Worm (Caenorhabditis elegans) whole organism, L1 larva: ENCODE measurements around the gene F35E8.2.
A peak's percentile ranks its signal among the peaks of the same experiment; 100 is the strongest.

Experiments
- F16B12.6 ChIP-seq: fragments of 150-350 bp; optimal IDR thresholded peaks from 2 replicates; lab custom pipeline; 2014; ENCODE audit warnings: missing biosample characterization, missing genetic modification characterization
- Y116A8C.19 ChIP-seq: sonication (generic microtip); optimal IDR thresholded peaks from 2 replicates; lab custom pipeline; 2016; ENCODE audit warnings: missing compliant biosample characterization, missing genetic modification characterization, borderline replicate concordance
- aly-2 ChIP-seq: fragments of 150-350 bp; optimal IDR thresholded peaks from 2 replicates; lab custom pipeline; 2014; ENCODE audit warnings: missing biosample characterization, missing genetic modification characterization
- ama-1 ChIP-seq: fragments of 150-350 bp; optimal IDR thresholded peaks from 2 replicates; lab custom pipeline; 2014
- blmp-1 ChIP-seq: fragments of 150-350 bp; optimal IDR thresholded peaks from 2 replicates; lab custom pipeline; 2014; ENCODE audit warnings: missing biosample characterization, missing genetic modification characterization
- ceh-63 ChIP-seq: fragments of 200-800 bp; sonication (Bioruptor generic); optimal IDR thresholded peaks from 2 replicates; lab custom pipeline; 2018; ENCODE audit warnings: mild to moderate bottlenecking, missing genetic modification characterization, missing compliant biosample characterization
- ceh-8 ChIP-seq: fragments of 200-800 bp; sonication (Bioruptor generic); optimal IDR thresholded peaks from 2 replicates; lab custom pipeline; 2018; ENCODE audit warnings: mild to moderate bottlenecking, missing genetic modification characterization, moderate library complexity, missing compliant biosample characterization
- ceh-88 ChIP-seq: fragments of 200-800 bp; sonication (Bioruptor generic); IDR thresholded peaks from 2 replicates; pipeline ENCODE4 v1.3.6; 2022; ENCODE audit warnings: missing genetic modification characterization, missing compliant biosample characterization
- ceh-90 ChIP-seq: sonication (generic microtip); optimal IDR thresholded peaks from 2 replicates; lab custom pipeline; 2016; ENCODE audit warnings: missing genetic modification characterization, missing compliant biosample characterization
- ces-1 ChIP-seq: fragments of 150-350 bp; optimal IDR thresholded peaks from 2 replicates; lab custom pipeline; 2014; ENCODE audit warnings: missing biosample characterization, missing genetic modification reagents, missing genetic modification characterization
- dsc-1 ChIP-seq: sonication (generic microtip); optimal IDR thresholded peaks from 2 replicates; lab custom pipeline; 2016; ENCODE audit warnings: mild to moderate bottlenecking, missing genetic modification characterization, missing compliant biosample characterization
- efl-1 ChIP-seq, 4 experiments: fragments of 150-350 bp; optimal IDR thresholded peaks in 3 of 4; peaks in 1 of 4; 1 replicate in 1 of 4; 2 replicates in 3 of 4; lab custom pipeline; 2014; ENCODE audit warnings: missing biosample characterization in 2 of 4, missing genetic modification characterization in 2 of 4, missing genetic modification reagents in 2 of 4
- egl-27 ChIP-seq, 2 experiments: fragments of 150-350 bp in 1 of 2; sonication (generic microtip); optimal IDR thresholded peaks; 3 replicates each; lab custom pipeline; 2017 to 2018; ENCODE audit warnings: missing biosample characterization in 2 of 2, missing genetic modification characterization in 2 of 2, missing genetic modification reagents in 2 of 2
- ets-5 ChIP-seq: fragments of 200-800 bp; sonication (Bioruptor generic); IDR thresholded peaks from 2 replicates; pipeline ENCODE4 v1.3.6; 2022; ENCODE audit warnings: missing genetic modification characterization, missing compliant biosample characterization
- fkh-4 ChIP-seq: sonication (generic microtip); optimal IDR thresholded peaks from 2 replicates; lab custom pipeline; 2016; ENCODE audit warnings: missing compliant biosample characterization, missing genetic modification characterization, borderline replicate concordance
- fkh-8 ChIP-seq: sonication (generic microtip); optimal IDR thresholded peaks from 2 replicates; lab custom pipeline; 2016; ENCODE audit warnings: mild to moderate bottlenecking, missing genetic modification characterization, missing compliant biosample characterization
- fos-1 ChIP-seq: fragments of 150-350 bp; optimal IDR thresholded peaks from 2 replicates; lab custom pipeline; 2014; ENCODE audit warnings: missing biosample characterization, missing genetic modification characterization
- hpl-2 ChIP-seq: fragments of 150-350 bp; optimal IDR thresholded peaks from 2 replicates; lab custom pipeline; 2014; ENCODE audit warnings: missing biosample characterization, missing genetic modification reagents, missing genetic modification characterization
- jun-1 ChIP-seq: fragments of 150-350 bp; optimal IDR thresholded peaks from 2 replicates; lab custom pipeline; 2014; ENCODE audit warnings: missing biosample characterization, missing genetic modification reagents, missing genetic modification characterization
- lin-13 ChIP-seq: fragments of 150-350 bp; optimal IDR thresholded peaks from 2 replicates; lab custom pipeline; 2014; ENCODE audit warnings: missing biosample characterization, missing genetic modification reagents, missing genetic modification characterization
- lin-15B ChIP-seq: fragments of 150-350 bp; sonication (generic microtip); optimal IDR thresholded peaks from 3 replicates; lab custom pipeline; 2014; ENCODE audit warnings: missing biosample characterization, missing genetic modification characterization
- lsy-2 ChIP-seq, 2 experiments: fragments of 150-350 bp; optimal IDR thresholded peaks; 2 replicates each; lab custom pipeline; 2014; ENCODE audit warnings: missing biosample characterization in 2 of 2, missing genetic modification characterization in 2 of 2
- mdl-1 ChIP-seq, 2 experiments: fragments of 150-350 bp; optimal IDR thresholded peaks; 2 replicates each; lab custom pipeline; 2014 to 2017; ENCODE audit warnings: missing biosample characterization in 2 of 2, missing genetic modification characterization in 2 of 2, inconsistent platforms in 1 of 2
- nhr-11 ChIP-seq: fragments of 150-350 bp; optimal IDR thresholded peaks from 2 replicates; lab custom pipeline; 2014; ENCODE audit warnings: missing biosample characterization, missing genetic modification characterization
- nhr-19 ChIP-seq: fragments of 200-800 bp; sonication (Bioruptor generic); conservative IDR thresholded peaks from 2 replicates; pipeline ENCODE4 v1.3.6; 2022; ENCODE audit warnings: missing genetic modification characterization, missing compliant biosample characterization
- nhr-20 ChIP-seq: sonication (generic microtip); optimal IDR thresholded peaks from 2 replicates; lab custom pipeline; 2016; ENCODE audit warnings: mild to moderate bottlenecking, missing genetic modification characterization, missing compliant biosample characterization
- nhr-77 ChIP-seq: fragments of 150-350 bp; optimal IDR thresholded peaks from 2 replicates; lab custom pipeline; 2014; ENCODE audit warnings: missing biosample characterization, missing genetic modification characterization
- nhr-90 ChIP-seq: sonication (generic microtip); optimal IDR thresholded peaks from 2 replicates; lab custom pipeline; 2016; ENCODE audit warnings: mild to moderate bottlenecking, missing genetic modification characterization, missing compliant biosample characterization; ENCODE audit not compliant: poor library complexity
- pax-3 ChIP-seq: fragments of 200-800 bp; sonication (Bioruptor generic); optimal IDR thresholded peaks from 2 replicates; lab custom pipeline; 2018; ENCODE audit warnings: mild to moderate bottlenecking, missing genetic modification characterization, moderate library complexity, missing compliant biosample characterization
- pqm-1 ChIP-seq: sonication (generic microtip); optimal IDR thresholded peaks from 3 replicates; lab custom pipeline; 2017; ENCODE audit warnings: missing biosample characterization, missing genetic modification characterization
- rnt-1 ChIP-seq: sonication (generic microtip); optimal IDR thresholded peaks from 2 replicates; lab custom pipeline; 2016; ENCODE audit warnings: mild to moderate bottlenecking, missing genetic modification characterization, moderate library complexity, missing compliant biosample characterization
- snu-23 ChIP-seq: sonication (generic microtip); optimal IDR thresholded peaks from 2 replicates; lab custom pipeline; 2016; ENCODE audit warnings: missing genetic modification characterization, missing compliant biosample characterization
- sptf-1 ChIP-seq: fragments of 150-350 bp; optimal IDR thresholded peaks from 2 replicates; lab custom pipeline; 2014; ENCODE audit warnings: missing biosample characterization, missing genetic modification characterization
- sup-37 ChIP-seq: fragments of 200-800 bp; sonication (Bioruptor generic); optimal IDR thresholded peaks from 2 replicates; lab custom pipeline; 2018; ENCODE audit warnings: mild to moderate bottlenecking, missing genetic modification characterization, missing compliant biosample characterization
- swsn-7 ChIP-seq: sonication (generic microtip); optimal IDR thresholded peaks from 2 replicates; lab custom pipeline; 2016; ENCODE audit warnings: missing genetic modification characterization, missing compliant biosample characterization
- tlp-1 ChIP-seq: fragments of 150-350 bp; optimal IDR thresholded peaks from 2 replicates; lab custom pipeline; 2014; ENCODE audit warnings: missing biosample characterization, missing genetic modification characterization
- unc-130 ChIP-seq: fragments of 150-350 bp; optimal IDR thresholded peaks from 2 replicates; lab custom pipeline; 2017; ENCODE audit warnings: missing biosample characterization, missing genetic modification characterization, inconsistent platforms
- unc-30 ChIP-seq: sonication (generic microtip); optimal IDR thresholded peaks from 2 replicates; lab custom pipeline; 2017; ENCODE audit warnings: missing biosample characterization, missing genetic modification characterization
- unc-62 ChIP-seq: fragments of 150-350 bp; optimal IDR thresholded peaks from 2 replicates; lab custom pipeline; 2014; ENCODE audit warnings: missing biosample characterization, missing genetic modification reagents, missing genetic modification characterization
- unc-86 ChIP-seq: sonication (generic microtip); optimal IDR thresholded peaks from 2 replicates; lab custom pipeline; 2016; ENCODE audit warnings: missing genetic modification characterization, missing compliant biosample characterization
- unc-98 ChIP-seq: fragments of 200-800 bp; sonication (Bioruptor generic); IDR thresholded peaks from 2 replicates; pipeline ENCODE4 v1.3.6; 2022; ENCODE audit warnings: missing genetic modification characterization, missing compliant biosample characterization
- vab-15 ChIP-seq: sonication (generic microtip); optimal IDR thresholded peaks from 2 replicates; lab custom pipeline; 2017; ENCODE audit warnings: missing genotype, mild to moderate bottlenecking, missing genetic modification characterization, missing compliant biosample characterization
- zag-1 ChIP-seq: fragments of 150-350 bp; optimal IDR thresholded peaks from 2 replicates; lab custom pipeline; 2014; ENCODE audit warnings: missing biosample characterization, missing genetic modification characterization
- zip-4 ChIP-seq: fragments of 200-800 bp; sonication (Bioruptor generic); optimal IDR thresholded peaks from 2 replicates; lab custom pipeline; 2018; ENCODE audit warnings: mild to moderate bottlenecking, missing genetic modification characterization, moderate library complexity, missing compliant biosample characterization
- ztf-11 ChIP-seq, 2 experiments: sonication (generic microtip); optimal IDR thresholded peaks; 2 replicates each; lab custom pipeline; 2016 to 2017; ENCODE audit warnings: missing genetic modification characterization in 2 of 2, missing biosample characterization in 1 of 2, missing compliant biosample characterization in 1 of 2

Gene F35E8.2

DNA sequence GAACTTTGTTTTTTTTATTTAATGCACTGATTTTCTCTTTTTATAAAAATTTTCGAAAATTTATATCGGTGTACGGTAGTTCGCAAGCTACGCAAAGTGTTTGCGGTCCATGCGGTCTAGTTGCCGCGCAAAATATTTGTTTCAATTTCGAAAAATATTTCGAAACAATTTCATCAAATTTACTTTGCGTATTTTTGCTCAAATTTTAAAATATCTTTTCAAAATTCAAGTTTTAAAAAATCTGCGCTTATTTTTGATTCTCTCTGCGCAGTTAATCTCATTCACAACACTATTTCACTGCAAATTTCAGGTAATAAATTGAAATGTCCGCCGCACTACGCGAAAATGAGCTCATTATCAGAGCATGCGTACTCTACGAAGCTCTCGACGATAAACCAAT is 38.1 kb upstream of the F35E8.2 start, which contains the start of gene fbxa-197:
Gene fbxa-197 (plus strand): TSS at position 301 of the 400 bp plus-strand sequence.
- TF ChIP-seq hpl-2 (no peak), unc-30 (no peak)

DNA sequence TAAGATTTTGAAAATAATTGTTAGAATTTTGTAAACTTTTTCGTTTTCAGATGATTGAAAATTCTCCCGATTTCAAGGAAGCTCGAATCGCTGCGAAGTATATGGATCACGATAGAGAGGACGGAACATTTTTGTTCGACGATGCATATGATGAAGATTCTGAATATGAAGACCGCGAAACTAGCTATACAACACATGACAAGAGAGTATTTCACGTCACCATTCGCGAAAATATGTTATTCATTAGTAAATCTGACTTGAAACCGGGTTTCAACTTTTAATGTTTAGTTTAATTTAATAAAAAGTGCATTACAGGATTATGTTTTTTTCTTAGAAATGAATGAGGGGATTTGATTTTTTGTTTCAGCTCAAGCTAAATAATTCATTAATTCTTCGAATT is 35.1 kb upstream of the F35E8.2 start, which contains the start of gene str-57:
Gene str-57 (plus strand): TSS at position 301 of the 400 bp plus-strand sequence.
- TF ChIP-seq nhr-19 (GFP tag; lab: Robert Waterston, UW) (no peak), ztf-11 (tag; optimal IDR thresholded peaks at IDR 0.05; lab: Kevin White, UChicago) (no peak), unc-86 (tag; lab: Kevin White, UChicago) (no peak), fkh-8 (tag; lab: Kevin White, UChicago) (peak; percentile 28)
- TF ChIP-seq, all 84 proteins: peak for 1

DNA sequence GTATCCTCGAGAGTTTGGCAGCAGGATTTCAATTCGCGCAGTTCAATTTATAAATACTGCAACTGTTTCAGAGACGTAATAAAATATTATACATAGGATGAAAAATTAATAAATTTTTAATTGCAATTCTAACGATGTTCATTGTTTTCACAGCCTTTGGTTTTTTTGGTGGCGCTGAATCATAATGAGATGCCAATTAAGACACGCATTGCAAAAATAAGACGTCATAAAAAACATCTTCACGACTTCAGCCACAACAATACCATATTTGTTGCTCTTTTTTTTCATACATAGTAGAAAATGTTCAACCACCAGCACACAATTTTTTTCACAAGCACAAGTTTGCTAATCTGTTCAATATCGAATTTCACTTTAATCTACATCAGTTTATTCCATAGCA is 33.2 kb upstream of the F35E8.2 start, which contains the start of gene str-56:
Gene str-56 (plus strand): TSS at position 301 of the 400 bp plus-strand sequence.
- no peak for TF ChIP-seq jun-1 (tag; lab: Kevin White, UChicago)
- no peak for TF ChIP-seq unc-86 (tag; lab: Kevin White, UChicago)
- no peak for TF ChIP-seq rnt-1
- no peak for TF ChIP-seq ets-5 (GFP tag; lab: Robert Waterston, UW)
- TF ChIP-seq unc-98 (GFP tag; lab: Robert Waterston, UW) = no peak
- TF ChIP-seq dsc-1 (tag; lab: Kevin White, UChicago) = no peak
- TF ChIP-seq nhr-11 = no peak
- no peak for TF ChIP-seq lsy-2 (tag; optimal IDR thresholded peaks at IDR 0.05; lab: Kevin White, UChicago)
- no peak for TF ChIP-seq mdl-1 (tag; optimal IDR thresholded peaks at IDR 0.05; lab: Kevin White, UChicago)

ce11 chrV:15873762-15874161 is 31.7 kb upstream of the F35E8.2 start:
- TF ChIP-seq nhr-19 (GFP tag; lab: Robert Waterston, UW) = peak; percentile 66
- TF ChIP-seq snu-23 (GFP tag; lab: Kevin White, UChicago) = peak; percentile 81
- TF ChIP-seq lsy-2 (tag; optimal IDR thresholded peaks at IDR 0.05; lab: Kevin White, UChicago) = peak; percentile 48 to 63
- no peak for TF ChIP-seq blmp-1
- no peak for TF ChIP-seq tlp-1
- peak; percentile 76 for TF ChIP-seq nhr-90 (tag; lab: Kevin White, UChicago)
- no peak for TF ChIP-seq Y116A8C.19
- TF ChIP-seq efl-1 (optimal IDR thresholded peaks at IDR 0.05; lab: Kevin White, UChicago) = peak; percentile 52 to 66
- TF ChIP-seq efl-1 (GFP tag; optimal IDR thresholded peaks at IDR 0.05 in 1 of 2; lab: Kevin White, UChicago) = peak; percentile 51 to 96
- TF ChIP-seq ceh-90 = no peak
- no peak for TF ChIP-seq unc-62 (GFP tag; lab: Kevin White, UChicago)
- peak in 1 of 2 experiments; percentile 34 for TF ChIP-seq ztf-11 (tag; optimal IDR thresholded peaks at IDR 0.05; lab: Kevin White, UChicago)
- no peak for TF ChIP-seq ets-5 (GFP tag; lab: Robert Waterston, UW)
- TF ChIP-seq mdl-1 (tag; optimal IDR thresholded peaks at IDR 0.05; lab: Kevin White, UChicago) = peak in 1 of 2 experiments; percentile 76
- TF ChIP-seq ama-1 = no peak
- no peak for TF ChIP-seq egl-27 (tag; optimal IDR thresholded peaks at IDR 0.05; lab: Kevin White, UChicago)
- TF ChIP-seq sptf-1 (tag; lab: Kevin White, UChicago) = no peak
- no peak for TF ChIP-seq pqm-1 (tag; lab: Kevin White, UChicago)
- TF ChIP-seq nhr-20 (tag; lab: Kevin White, UChicago) = peak; percentile 75
- peak; percentile 35 for TF ChIP-seq unc-130
- peak; percentile 69 for TF ChIP-seq swsn-7
- no peak for TF ChIP-seq zag-1 (tag; lab: Kevin White, UChicago)
- TF ChIP-seq rnt-1 = peak; percentile 78
- TF ChIP-seq sup-37 = peak; percentile 22
- no peak for TF ChIP-seq lin-13 (GFP tag; lab: Kevin White, UChicago)
- TF ChIP-seq vab-15 (tag; lab: Kevin White, UChicago) = no peak
- TF ChIP-seq F16B12.6 (tag; lab: Kevin White, UChicago) = no peak
- TF ChIP-seq aly-2 (tag; lab: Kevin White, UChicago) = peak; percentile 44
- TF ChIP-seq lin-15B (tag; lab: Kevin White, UChicago) = no peak
- no peak for TF ChIP-seq fkh-4 (tag; lab: Kevin White, UChicago)
- peak; percentile 53 for TF ChIP-seq nhr-77
- TF ChIP-seq fos-1 (tag; lab: Kevin White, UChicago) = peak; percentile 48
- TF ChIP-seq unc-30 = no peak
- TF ChIP-seq ceh-8 (GFP tag; lab: Kevin White, UChicago) = peak; percentile 57
- 0 out of 2 replicates have a peak, but pooled peaks have one; percentile 11 for TF ChIP-seq ceh-88 (GFP tag; lab: Robert Waterston, UW)
- no peak for TF ChIP-seq nhr-11
- TF ChIP-seq ces-1 (GFP tag; lab: Kevin White, UChicago) = no peak
- peak; percentile 7 for TF ChIP-seq ceh-63 (GFP tag; lab: Kevin White, UChicago)
- peak; percentile 58 for TF ChIP-seq pax-3 (tag; lab: Kevin White, UChicago)
- peak; percentile 18 for TF ChIP-seq zip-4 (GFP tag; lab: Kevin White, UChicago)
